Fruit fly (Drosophila melanogaster) whole organism, embryonic: Measurements from ENCODE around the gene ATPsynepsilonL.
A peak's percentile ranks its signal among the peaks of the same experiment; 100 is the strongest.

Experiments used
- Awh ChIP-seq: fragments of 200-800 bp; sonication (Bioruptor generic); IDR thresholded peaks from 2 replicates; pipeline ENCODE4, ENCODE4 v1.3.6; 2022; ENCODE audit warnings: missing biosample characterization, missing genetic modification characterization
- CG10267 ChIP-seq: fragments of 200-800 bp; sonication (Bioruptor generic); optimal IDR thresholded peaks from 2 replicates; lab custom pipeline; 2018; ENCODE audit warnings: missing biosample characterization, mild to moderate bottlenecking, missing genetic modification characterization, moderate library complexity
- CG11456 ChIP-seq: fragments of 200-800 bp; sonication (Bioruptor generic); IDR thresholded peaks from 3 replicates; pipeline ENCODE4 v1.3.6; 2022; ENCODE audit warnings: missing biosample characterization, missing genetic modification characterization
- CG12219 ChIP-seq: fragments of 200-800 bp; sonication (Bioruptor generic); optimal IDR thresholded peaks from 3 replicates; lab custom pipeline; 2018; ENCODE audit warnings: missing biosample characterization, mild to moderate bottlenecking, missing genetic modification characterization
- CG1233 ChIP-seq: fragments of 200-800 bp; sonication (Bioruptor generic); optimal IDR thresholded peaks from 4 replicates; lab custom pipeline; 2018; ENCODE audit warnings: missing biosample characterization, mild to moderate bottlenecking, missing genetic modification characterization
- CG14014 ChIP-seq: fragments of 200-800 bp; sonication (Bioruptor generic); IDR thresholded peaks from 2 replicates; pipeline ENCODE4 v1.3.6; 2022; ENCODE audit warnings: missing biosample characterization, missing genetic modification characterization
- CG14441 ChIP-seq: fragments of 200-800 bp; sonication (Bioruptor generic); IDR thresholded peaks from 2 replicates; pipeline ENCODE4 v1.3.6; 2022; ENCODE audit warnings: missing biosample characterization, missing genetic modification characterization
- CG14860 ChIP-seq: fragments of 200-800 bp; sonication (Bioruptor generic); IDR thresholded peaks from 3 replicates; pipeline ENCODE4 v1.3.6; 2022; ENCODE audit warnings: missing biosample characterization, missing genetic modification characterization; ENCODE audit not compliant: partially characterized antibody
- CG16813 ChIP-seq: fragments of 200-800 bp; sonication (Bioruptor generic); IDR thresholded peaks from 3 replicates; pipeline ENCODE4 v1.3.6; 2022; ENCODE audit warnings: missing biosample characterization, missing genetic modification characterization; ENCODE audit not compliant: partially characterized antibody
- CG18476 ChIP-seq: fragments of 200-800 bp; sonication (Bioruptor generic); optimal IDR thresholded peaks from 2 replicates; lab custom pipeline; 2016; ENCODE audit warnings: missing biosample characterization, mild to moderate bottlenecking, missing genetic modification characterization
- CG4730 ChIP-seq: fragments of 200-800 bp; sonication (Bioruptor generic); IDR thresholded peaks from 2 replicates; pipeline ENCODE4 v1.3.6; 2022; ENCODE audit warnings: missing biosample characterization, missing genetic modification characterization
- CG6689 ChIP-seq: fragments of 200-800 bp; sonication (Bioruptor generic); IDR thresholded peaks from 2 replicates; pipeline ENCODE4 v1.3.6; 2022; ENCODE audit warnings: missing biosample characterization, missing genetic modification characterization
- Camta ChIP-seq: fragments of 200-800 bp; sonication (Bioruptor generic); optimal IDR thresholded peaks from 2 replicates; lab custom pipeline; 2016; ENCODE audit warnings: missing biosample characterization, missing genetic modification characterization
- Doc3 ChIP-seq: fragments of 200-800 bp; sonication (Bioruptor generic); IDR thresholded peaks from 3 replicates; pipeline ENCODE4 v1.3.6; 2022; ENCODE audit warnings: missing biosample characterization, missing genetic modification characterization; ENCODE audit not compliant: partially characterized antibody
- Drgx ChIP-seq: fragments of 200-800 bp; sonication (Bioruptor generic); IDR thresholded peaks from 2 replicates; pipeline ENCODE4 v1.3.6; 2022; ENCODE audit warnings: missing biosample characterization, missing genetic modification characterization
- HLH3B ChIP-seq: fragments of 200-800 bp; sonication (Bioruptor generic); IDR thresholded peaks from 2 replicates; pipeline ENCODE4 v1.3.6; 2022; ENCODE audit warnings: missing biosample characterization, missing genetic modification characterization
- HLH4C ChIP-seq: fragments of 200-800 bp; sonication (Bioruptor generic); IDR thresholded peaks from 3 replicates; pipeline ENCODE4 v1.3.6; 2022; ENCODE audit warnings: missing biosample characterization, missing genetic modification characterization; ENCODE audit not compliant: partially characterized antibody
- Opbp ChIP-seq: fragments of 200-800 bp; sonication (Bioruptor generic); IDR thresholded peaks from 3 replicates; pipeline ENCODE4 v1.3.6; 2022; ENCODE audit warnings: missing biosample characterization, missing genetic modification characterization; ENCODE audit not compliant: partially characterized antibody
- Scr ChIP-seq: fragments of 200-800 bp; sonication (Bioruptor generic); IDR thresholded peaks from 2 replicates; pipeline ENCODE4 v1.3.6; 2022; ENCODE audit warnings: missing biosample characterization, missing genetic modification characterization; ENCODE audit not compliant: partially characterized antibody
- aop ChIP-seq: fragments of 200-800 bp; sonication (Bioruptor generic); IDR thresholded peaks from 2 replicates; pipeline ENCODE4 v1.3.6; 2022; ENCODE audit warnings: missing biosample characterization, missing genetic modification characterization
- ap ChIP-seq: fragments of 200-800 bp; sonication (Bioruptor generic); IDR thresholded peaks from 2 replicates; pipeline ENCODE4 v1.3.6; 2022; ENCODE audit warnings: missing biosample characterization, missing genetic modification characterization
- cg ChIP-seq: fragments of 200-800 bp; sonication (Bioruptor generic); optimal IDR thresholded peaks from 3 replicates; lab custom pipeline; 2019; ENCODE audit warnings: missing biosample characterization, mild to moderate bottlenecking, missing genetic modification characterization, moderate library complexity
- croc ChIP-seq: fragments of 200-800 bp; sonication (Bioruptor generic); conservative IDR thresholded peaks from 3 replicates; pipeline ENCODE4 v1.3.6; 2022; ENCODE audit warnings: missing biosample characterization, missing genetic modification characterization
- dan ChIP-seq: fragments of 200-800 bp; sonication (Bioruptor generic); IDR thresholded peaks from 2 replicates; pipeline ENCODE4 v1.3.6; 2022; ENCODE audit warnings: missing biosample characterization, missing genetic modification characterization
- eve ChIP-seq, 2 experiments: fragments of >200 bp; optimal IDR thresholded peaks; 2 replicates each; lab custom pipeline; 2017; ENCODE audit warnings: missing biosample characterization in 2 of 2, missing genetic modification characterization in 2 of 2
- jigr1 ChIP-seq: fragments of 200-800 bp; sonication (Bioruptor generic); IDR thresholded peaks from 3 replicates; pipeline ENCODE4 v1.3.6; 2022; ENCODE audit warnings: missing biosample characterization, missing genetic modification characterization
- nerfin-2 ChIP-seq: fragments of 200-800 bp; sonication (Bioruptor generic); IDR thresholded peaks from 2 replicates; pipeline ENCODE4 v1.3.6; 2022; ENCODE audit warnings: missing biosample characterization, missing genetic modification characterization; ENCODE audit not compliant: partially characterized antibody
- p53 ChIP-seq: fragments of 200-800 bp; sonication (Bioruptor generic); optimal IDR thresholded peaks from 2 replicates; lab custom pipeline; 2016; ENCODE audit warnings: missing biosample characterization, missing genetic modification characterization
- prd ChIP-seq, 3 experiments: fragments of >200 bp in 2 of 3; fragments of 200-800 bp in 1 of 3; sonication (Bioruptor generic) in 1 of 3; optimal IDR thresholded peaks in 2 of 3; IDR thresholded peaks in 1 of 3; 2 replicates in 2 of 3; 3 replicates in 1 of 3; pipeline versions ENCODE4 v1.3.6 to Lab custom; 2017 to 2022; ENCODE audit warnings: missing biosample characterization in 1 of 3, missing genetic modification characterization in 1 of 3
- sens ChIP-seq: fragments of 200-800 bp; sonication (Bioruptor generic); peaks from one replicate; lab custom pipeline; 2016; ENCODE audit warnings: missing biosample characterization, missing genetic modification characterization
- sens-2 ChIP-seq: fragments of 200-800 bp; sonication (Bioruptor generic); IDR thresholded peaks from 2 replicates; pipeline ENCODE4 v1.3.6; 2022; ENCODE audit warnings: missing biosample characterization, missing genetic modification characterization
- slp2 ChIP-seq: fragments of 200-800 bp; sonication (Bioruptor generic); optimal IDR thresholded peaks from 2 replicates; lab custom pipeline; 2016; ENCODE audit warnings: missing biosample characterization, missing genetic modification characterization
- stwl ChIP-seq: fragments of 200-800 bp; sonication (Bioruptor generic); optimal IDR thresholded peaks from 3 replicates; lab custom pipeline; 2018; ENCODE audit warnings: missing biosample characterization, mild to moderate bottlenecking, missing genetic modification characterization, moderate library complexity
- vvl ChIP-seq: fragments of 200-800 bp; sonication (Bioruptor generic); IDR thresholded peaks from 2 replicates; pipeline ENCODE4 v1.3.6; 2022; ENCODE audit warnings: missing biosample characterization, missing genetic modification characterization
- zfh2 ChIP-seq: fragments of 200-800 bp; sonication (Bioruptor generic); optimal IDR thresholded peaks from 2 replicates; lab custom pipeline; 2016; ENCODE audit warnings: missing biosample characterization, missing genetic modification characterization

ATPsynepsilonL gene

DNA sequence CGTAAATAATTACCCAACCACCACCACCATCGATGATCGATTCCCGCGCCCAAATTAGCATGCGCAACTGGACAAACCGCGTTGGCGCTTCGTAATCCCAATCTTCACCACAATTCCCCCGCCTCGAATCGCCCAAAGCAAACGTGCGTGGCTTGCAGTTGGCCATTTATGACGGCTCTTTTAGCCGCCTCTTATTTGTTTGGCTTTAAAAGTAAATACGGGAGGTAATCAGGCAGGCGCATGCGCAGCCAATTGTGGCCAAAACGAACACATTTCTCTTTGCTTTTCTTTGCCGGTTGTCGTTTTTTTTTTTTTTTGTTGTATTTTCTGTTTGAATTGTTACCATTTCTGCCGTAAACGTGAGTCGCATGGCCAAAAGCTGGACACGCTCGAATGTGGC, 29.0 kb downstream of the ATPsynepsilonL start (continued):
- TF ChIP-seq Doc3 (GFP tag; lab: Robert Waterston, UW): no peak
- TF ChIP-seq dan (GFP tag; lab: Robert Waterston, UW): no peak
- TF ChIP-seq Awh: peak; percentile 60; the same call in 1 of the 2 replicates
- TF ChIP-seq zfh2 (GFP tag; lab: Kevin White, UChicago): no peak
- TF ChIP-seq aop (GFP tag; lab: Robert Waterston, UW): no peak
- no peak for TF ChIP-seq p53 (GFP tag; lab: Kevin White, UChicago)
- TF ChIP-seq Camta (GFP tag; lab: Kevin White, UChicago): no peak
- TF ChIP-seq HLH3B (GFP tag; lab: Robert Waterston, UW): peak; percentile 18; the same call in 1 of the 2 replicates
- TF ChIP-seq Opbp (GFP tag; lab: Robert Waterston, UW): no peak
- 0 out of 2 replicates have a peak, but pooled peaks have one; percentile 7 for TF ChIP-seq Drgx
- TF ChIP-seq eve (GFP tag; optimal IDR thresholded peaks at IDR 0.05; lab: Kevin White, UChicago): no peak
- TF ChIP-seq CG14441 (GFP tag; lab: Robert Waterston, UW): 0 out of 2 replicates have a peak, but pooled peaks have one; percentile 21
- no peak for TF ChIP-seq CG18476 (GFP tag; lab: Kevin White, UChicago)
- peak; percentile 24; the same call in 1 of the 2 replicates for TF ChIP-seq sens-2 (GFP tag; lab: Robert Waterston, UW)
- peak; percentile 42; the same call in 1 of the 2 replicates for TF ChIP-seq vvl (GFP tag; lab: Robert Waterston, UW)
- peak; percentile 3 for TF ChIP-seq CG12219 (GFP tag; lab: Kevin White, UChicago)
- TF ChIP-seq CG10267 (tag; lab: Kevin White, UChicago): no peak
- no peak for TF ChIP-seq croc (GFP tag; lab: Robert Waterston, UW)
- peak; percentile 37; the same call in 1 of the 2 replicates for TF ChIP-seq CG6689
- peak; percentile 13; the same call in 1 of the 2 replicates for TF ChIP-seq ap (GFP tag; lab: Robert Waterston, UW)
- TF ChIP-seq CG4730 (GFP tag; lab: Robert Waterston, UW): no peak
- no peak; the same call in 1 of the 2 replicates for TF ChIP-seq CG14014 (GFP tag; lab: Robert Waterston, UW)

DNA sequence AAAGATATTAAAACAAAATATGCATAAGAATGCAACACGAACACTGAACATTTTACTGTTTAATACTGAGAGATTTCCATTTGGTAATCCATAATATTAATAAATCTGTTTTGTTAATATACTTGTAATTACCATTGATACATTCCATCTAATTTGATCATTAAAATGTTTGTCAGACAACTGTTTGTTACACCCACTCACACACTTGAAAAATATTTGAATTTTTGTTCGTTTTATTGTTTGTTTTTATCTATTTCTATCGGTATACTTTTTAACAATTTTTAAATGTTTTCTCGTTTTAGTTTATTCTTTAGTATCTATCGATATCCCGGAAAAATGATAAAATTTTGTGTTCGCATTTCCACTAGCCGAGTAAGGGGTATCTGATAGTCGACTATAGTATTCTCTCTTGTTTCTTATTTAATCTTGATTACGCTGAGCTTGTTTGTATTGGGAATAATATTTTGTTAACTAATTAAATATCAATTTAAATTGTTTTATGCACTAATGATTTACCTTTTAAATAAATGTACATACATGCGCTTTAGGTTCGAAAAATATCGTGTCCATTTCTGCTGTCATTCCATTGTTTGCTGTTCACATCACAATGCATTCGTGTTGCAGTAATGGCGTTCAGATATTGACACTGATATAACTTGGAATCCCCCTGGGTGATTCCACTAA, 30.4 kb downstream of the ATPsynepsilonL start, which contains the start of gene CG34303:
CG34303 (minus strand) TSS at position 51 of the 684 bp plus-strand sequence.
- no peak for TF ChIP-seq CG1233 (GFP tag; lab: Kevin White, UChicago)
- TF ChIP-seq stwl: no peak
- TF ChIP-seq prd (optimal IDR thresholded peaks at IDR 0.05; lab: Kevin White, UChicago): no peak
- no peak for TF ChIP-seq prd (GFP tag; IDR thresholded peaks at IDR 0.05; lab: Robert Waterston, UW)
- no peak for TF ChIP-seq slp2 (GFP tag; lab: Kevin White, UChicago)
- no peak for TF ChIP-seq CG11456 (GFP tag; lab: Robert Waterston, UW)
- TF ChIP-seq nerfin-2 (GFP tag; lab: Robert Waterston, UW): peak; percentile 40
- peak; percentile 69 for TF ChIP-seq HLH4C (GFP tag; lab: Robert Waterston, UW)
- TF ChIP-seq cg (GFP tag; lab: Kevin White, UChicago): no peak
- no peak for TF ChIP-seq jigr1 (GFP tag; lab: Robert Waterston, UW)
- TF ChIP-seq sens: peak; percentile 51
- peak; percentile 29 for TF ChIP-seq Scr (GFP tag; lab: Robert Waterston, UW)
- TF ChIP-seq CG14860 (GFP tag; lab: Robert Waterston, UW): peak; percentile 67
- TF ChIP-seq CG16813 (GFP tag; lab: Robert Waterston, UW): peak; percentile 56; the same call in 2 of the 3 replicates
